Worm (Caenorhabditis elegans) whole organism, young adult: Measurements from ENCODE around the gene rpac-19.

ENCODE experiments used
- B0035.1 ChIP-seq: sonication (generic microtip); optimal IDR thresholded peaks from 2 replicates; lab custom pipeline; 2016; ENCODE audit warnings: missing genetic modification characterization, mild to moderate bottlenecking, missing compliant biosample characterization, missing genotype, missing genetic modification reagents
- B0336.3 ChIP-seq: fragments of 200-800 bp; sonication (Bioruptor generic); IDR thresholded peaks from 2 replicates; pipeline ENCODE4 v1.3.6; 2022; ENCODE audit warnings: missing genetic modification characterization, missing compliant biosample characterization
- C06A6.2 ChIP-seq: fragments of 200-800 bp; sonication (Bioruptor generic); conservative IDR thresholded peaks from 2 replicates; pipeline ENCODE4 v1.3.6; 2022; ENCODE audit warnings: missing genetic modification characterization, missing compliant biosample characterization
- F23B12.7 ChIP-seq: sonication (generic microtip); optimal IDR thresholded peaks from 2 replicates; lab custom pipeline; 2017; ENCODE audit warnings: missing genetic modification characterization, mild to moderate bottlenecking, missing compliant biosample characterization, antibody characterized with exemption, moderate library complexity; ENCODE audit not compliant: insufficient read depth
- F55B11.4 ChIP-seq: sonication (generic microtip); optimal IDR thresholded peaks from 2 replicates; lab custom pipeline; 2016; ENCODE audit warnings: missing compliant biosample characterization, missing genetic modification characterization, borderline replicate concordance; ENCODE audit not compliant: insufficient read depth
- F57A8.1 ChIP-seq: fragments of 200-800 bp; sonication (Bioruptor generic); optimal IDR thresholded peaks from 2 replicates; lab custom pipeline; 2018; ENCODE audit warnings: mild to moderate bottlenecking, missing genetic modification characterization, moderate library complexity, missing compliant biosample characterization
- K11D2.4 ChIP-seq: fragments of 200-800 bp; sonication (Bioruptor generic); IDR thresholded peaks from 2 replicates; pipeline ENCODE4 v1.3.6; 2022; ENCODE audit warnings: missing genetic modification reagents, missing genetic modification characterization, missing compliant biosample characterization
- K12H6.12 ChIP-seq: fragments of 200-800 bp; sonication (Bioruptor generic); optimal IDR thresholded peaks from 2 replicates; lab custom pipeline; 2018; ENCODE audit warnings: mild to moderate bottlenecking, missing genetic modification characterization, missing compliant biosample characterization
- T26A5.8 ChIP-seq: sonication (generic microtip); optimal IDR thresholded peaks from 2 replicates; lab custom pipeline; 2016; ENCODE audit warnings: missing genetic modification characterization, missing compliant biosample characterization
- Y56A3A.18 ChIP-seq: fragments of 200-800 bp; sonication (Bioruptor generic); IDR thresholded peaks from 2 replicates; pipeline ENCODE4 v1.3.6; 2022; ENCODE audit warnings: missing genetic modification reagents, missing genetic modification characterization, missing compliant biosample characterization
- Y67H2A.10 ChIP-seq: fragments of 200-800 bp; sonication (Bioruptor generic); conservative IDR thresholded peaks from 2 replicates; pipeline ENCODE4 v1.3.6; 2022; ENCODE audit warnings: missing genetic modification reagents, missing genetic modification characterization, missing compliant biosample characterization
- Y79H2A.3 ChIP-seq: fragments of 200-800 bp; sonication (Bioruptor generic); conservative IDR thresholded peaks from 2 replicates; pipeline ENCODE4 v1.3.6; 2022; ENCODE audit warnings: missing genetic modification reagents, missing genetic modification characterization, missing compliant biosample characterization
- akir-1 ChIP-seq: fragments of 200-800 bp; sonication (Bioruptor generic); optimal IDR thresholded peaks from 2 replicates; lab custom pipeline; 2018; ENCODE audit warnings: mild to moderate bottlenecking, missing genetic modification characterization, moderate library complexity, missing compliant biosample characterization
- ama-1 ChIP-seq, 3 experiments: fragments of 150-350 bp in 1 of 3; sonication (generic microtip) in 2 of 3; optimal IDR thresholded peaks; 2 replicates each; lab custom pipeline; 2014 to 2018; ENCODE audit warnings: missing biosample characterization in 2 of 3, missing genetic modification characterization in 2 of 3, missing genetic modification reagents in 2 of 3
- aptf-2 ChIP-seq: fragments of 200-800 bp; sonication (Bioruptor generic); conservative IDR thresholded peaks from 2 replicates; pipeline ENCODE4 v1.3.6; 2022; ENCODE audit warnings: missing genetic modification reagents, missing genetic modification characterization, missing compliant biosample characterization
- attf-3 ChIP-seq: fragments of 200-800 bp; sonication (Bioruptor generic); conservative IDR thresholded peaks from 2 replicates; pipeline ENCODE4 v1.3.6; 2022; ENCODE audit warnings: missing genetic modification reagents, missing genetic modification characterization, missing compliant biosample characterization
- attf-6 ChIP-seq: fragments of 200-800 bp; sonication (Bioruptor generic); IDR thresholded peaks from 2 replicates; pipeline ENCODE4 v1.3.6; 2022; ENCODE audit warnings: missing genetic modification reagents, missing genetic modification characterization, missing compliant biosample characterization
- ccch-3 ChIP-seq: fragments of 200-800 bp; sonication (Bioruptor generic); optimal IDR thresholded peaks from 2 replicates; lab custom pipeline; 2018; ENCODE audit warnings: mild to moderate bottlenecking, missing genetic modification characterization, missing compliant biosample characterization
- cebp-2 ChIP-seq: fragments of 200-800 bp; sonication (Bioruptor generic); IDR thresholded peaks from 2 replicates; pipeline ENCODE4 v1.3.6; 2022; ENCODE audit warnings: missing genetic modification characterization, missing compliant biosample characterization
- ceh-27 ChIP-seq: fragments of 200-800 bp; sonication (Bioruptor generic); optimal IDR thresholded peaks from 2 replicates; lab custom pipeline; 2018; ENCODE audit warnings: mild to moderate bottlenecking, missing genetic modification characterization, moderate library complexity, missing compliant biosample characterization
- dpl-1 ChIP-seq: fragments of 150-350 bp; optimal IDR thresholded peaks from 2 replicates; lab custom pipeline; 2014; ENCODE audit warnings: missing biosample characterization, missing genetic modification reagents, missing genetic modification characterization
- egl-18 ChIP-seq: fragments of 200-800 bp; sonication (Bioruptor generic); IDR thresholded peaks from 2 replicates; pipeline ENCODE4 v1.3.6; 2022; ENCODE audit warnings: missing genetic modification reagents, missing genetic modification characterization, missing compliant biosample characterization
- him-1 ChIP-seq: sonication (generic microtip); optimal IDR thresholded peaks from 2 replicates; lab custom pipeline; 2016; ENCODE audit warnings: missing genotype, missing genetic modification reagents, missing genetic modification characterization, missing compliant biosample characterization
- lag-1 ChIP-seq: fragments of 200-800 bp; sonication (Bioruptor generic); IDR thresholded peaks from 2 replicates; pipeline ENCODE4 v1.3.6; 2022; ENCODE audit warnings: missing genetic modification reagents, missing genetic modification characterization, missing compliant biosample characterization
- lin-26 ChIP-seq: fragments of 200-800 bp; sonication (Bioruptor generic); IDR thresholded peaks from 2 replicates; pipeline ENCODE4 v1.3.6; 2022; ENCODE audit warnings: missing genetic modification reagents, missing genetic modification characterization, missing compliant biosample characterization
- lin-40 ChIP-seq: sonication (generic microtip); optimal IDR thresholded peaks from 2 replicates; lab custom pipeline; 2016; ENCODE audit warnings: missing genetic modification characterization, mild to moderate bottlenecking, missing compliant biosample characterization, missing genotype, missing genetic modification reagents
- lin-54 ChIP-seq: fragments of 200-800 bp; sonication (Bioruptor generic); optimal IDR thresholded peaks from 2 replicates; lab custom pipeline; 2018; ENCODE audit warnings: mild to moderate bottlenecking, missing genetic modification characterization, missing compliant biosample characterization
- lsl-1 ChIP-seq: fragments of 200-800 bp; sonication (Bioruptor generic); optimal IDR thresholded peaks from 2 replicates; lab custom pipeline; 2018; ENCODE audit warnings: mild to moderate bottlenecking, missing genetic modification characterization, moderate library complexity, missing compliant biosample characterization
- madf-10 ChIP-seq: sonication (generic microtip); optimal IDR thresholded peaks from 2 replicates; lab custom pipeline; 2016; ENCODE audit warnings: mild to moderate bottlenecking, missing genetic modification characterization, missing compliant biosample characterization
- madf-3 ChIP-seq: fragments of 200-800 bp; sonication (Bioruptor generic); IDR thresholded peaks from 2 replicates; pipeline ENCODE4 v1.3.6; 2022; ENCODE audit warnings: missing genetic modification reagents, missing genetic modification characterization, missing compliant biosample characterization
- mxl-1 ChIP-seq: sonication (generic microtip); optimal IDR thresholded peaks from 2 replicates; lab custom pipeline; 2016; ENCODE audit warnings: missing genetic modification characterization, missing compliant biosample characterization
- nhr-27 ChIP-seq: fragments of 200-800 bp; sonication (Bioruptor generic); optimal IDR thresholded peaks from 2 replicates; lab custom pipeline; 2018; ENCODE audit warnings: mild to moderate bottlenecking, missing genetic modification characterization, moderate library complexity, missing compliant biosample characterization
- pbrm-1 ChIP-seq: fragments of 200-800 bp; sonication (Bioruptor generic); IDR thresholded peaks from 2 replicates; pipeline ENCODE4 v1.3.6; 2022; ENCODE audit warnings: missing genetic modification reagents, missing genetic modification characterization, missing compliant biosample characterization
- pha-4 ChIP-seq: fragments of 150-350 bp; sonication (generic microtip); optimal IDR thresholded peaks from 2 replicates; lab custom pipeline; 2014; ENCODE audit warnings: missing biosample characterization, missing genetic modification reagents, missing genetic modification characterization
- rec-8 ChIP-seq, 2 experiments: sonication (generic microtip); optimal IDR thresholded peaks; 2 replicates each; lab custom pipeline; 2016; ENCODE audit warnings: mild to moderate bottlenecking in 2 of 2, missing genetic modification characterization in 2 of 2, missing genetic modification reagents in 2 of 2, missing genotype in 2 of 2, missing biosample characterization in 1 of 2, missing compliant biosample characterization in 1 of 2, moderate library complexity in 1 of 2
- repo-1 ChIP-seq: sonication (generic microtip); optimal IDR thresholded peaks from 2 replicates; lab custom pipeline; 2017; ENCODE audit warnings: mild to moderate bottlenecking, missing genetic modification characterization, missing compliant biosample characterization
- sdz-38 ChIP-seq: sonication (generic microtip); optimal IDR thresholded peaks from 2 replicates; lab custom pipeline; 2016; ENCODE audit warnings: missing genotype, missing genetic modification characterization, missing compliant biosample characterization
- snpc-3.4 ChIP-seq: sonication (generic microtip); optimal IDR thresholded peaks from 2 replicates; lab custom pipeline; 2017; ENCODE audit warnings: missing genetic modification characterization, mild to moderate bottlenecking, missing compliant biosample characterization, antibody characterized with exemption, moderate library complexity, missing genotype, missing genetic modification reagents
- snpc-4 ChIP-seq, 5 experiments: fragments of 150-350 bp in 1 of 5; sonication (generic microtip) in 4 of 5; optimal IDR thresholded peaks; 2 replicates each; lab custom pipeline; 2014 to 2018; ENCODE audit warnings: missing genetic modification characterization in 5 of 5, missing biosample characterization in 3 of 5, antibody characterized with exemption in 2 of 5, mild to moderate bottlenecking in 2 of 5, missing compliant biosample characterization in 2 of 5, missing genotype in 2 of 5, moderate library complexity in 2 of 5, missing genetic modification reagents in 1 of 5
- tbx-9 ChIP-seq: sonication (generic microtip); optimal IDR thresholded peaks from 2 replicates; lab custom pipeline; 2016; ENCODE audit warnings: borderline replicate concordance, missing genetic modification characterization, inconsistent platforms, missing compliant biosample characterization
- unc-130 ChIP-seq: sonication (generic microtip); optimal IDR thresholded peaks from 2 replicates; lab custom pipeline; 2016; ENCODE audit warnings: missing genetic modification reagents, missing genetic modification characterization, missing compliant biosample characterization
- xnd-1 ChIP-seq: sonication (generic microtip); optimal IDR thresholded peaks from 2 replicates; lab custom pipeline; 2016; ENCODE audit warnings: missing genotype, missing genetic modification reagents, missing genetic modification characterization, missing compliant biosample characterization
- ztf-18 ChIP-seq: sonication (generic microtip); optimal IDR thresholded peaks from 2 replicates; lab custom pipeline; 2016; ENCODE audit warnings: missing genotype, mild to moderate bottlenecking, missing genetic modification characterization, missing compliant biosample characterization
- ztf-26 ChIP-seq: sonication (generic microtip); optimal IDR thresholded peaks from 2 replicates; lab custom pipeline; 2017; ENCODE audit warnings: missing genetic modification characterization, missing compliant biosample characterization
- ztf-6 ChIP-seq: fragments of 200-800 bp; sonication (Bioruptor generic); IDR thresholded peaks from 2 replicates; pipeline ENCODE4 v1.3.6; 2022; ENCODE audit warnings: missing genetic modification reagents, missing genetic modification characterization, missing compliant biosample characterization

rpac-19 gene

DNA sequence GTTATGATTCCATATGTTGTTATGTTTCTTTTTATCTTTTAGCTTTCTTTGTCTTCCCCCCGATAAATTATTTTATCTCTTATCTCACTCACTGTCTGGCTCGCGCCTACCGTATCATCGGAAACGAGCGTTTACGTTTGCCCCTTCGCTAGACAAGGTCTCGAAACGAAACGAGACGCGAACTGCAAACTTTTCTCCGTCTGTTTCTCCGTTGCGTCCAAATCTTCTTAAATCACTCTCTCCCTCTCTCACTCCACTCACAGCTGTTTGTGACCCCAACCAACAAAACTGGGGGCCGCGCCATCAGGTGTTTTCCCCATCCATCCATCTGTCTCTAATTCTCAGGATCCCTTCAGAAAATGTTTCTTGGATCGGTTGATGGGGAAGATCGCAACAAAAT is 9.5 kb downstream of the rpac-19 start:
- TF ChIP-seq pha-4 (tag; lab: Kevin White, UChicago), result no peak
- no peak for TF ChIP-seq Y56A3A.18 (GFP tag; lab: Robert Waterston, UW)
- no peak for TF ChIP-seq Y79H2A.3
- no peak for TF ChIP-seq K12H6.12 (tag; lab: Kevin White, UChicago)
- no peak for TF ChIP-seq tbx-9 (tag; lab: Kevin White, UChicago)
- TF ChIP-seq attf-3, result no peak
- 0 out of 2 replicates have a peak, but pooled peaks have one; percentile 11 for TF ChIP-seq K11D2.4 (GFP tag; lab: Robert Waterston, UW)
- no peak for TF ChIP-seq nhr-27 (tag; lab: Kevin White, UChicago)
- TF ChIP-seq ceh-27, result peak; percentile 19
- TF ChIP-seq Y67H2A.10, result no peak
- no peak for TF ChIP-seq C06A6.2 (GFP tag; lab: Robert Waterston, UW)

DNA sequence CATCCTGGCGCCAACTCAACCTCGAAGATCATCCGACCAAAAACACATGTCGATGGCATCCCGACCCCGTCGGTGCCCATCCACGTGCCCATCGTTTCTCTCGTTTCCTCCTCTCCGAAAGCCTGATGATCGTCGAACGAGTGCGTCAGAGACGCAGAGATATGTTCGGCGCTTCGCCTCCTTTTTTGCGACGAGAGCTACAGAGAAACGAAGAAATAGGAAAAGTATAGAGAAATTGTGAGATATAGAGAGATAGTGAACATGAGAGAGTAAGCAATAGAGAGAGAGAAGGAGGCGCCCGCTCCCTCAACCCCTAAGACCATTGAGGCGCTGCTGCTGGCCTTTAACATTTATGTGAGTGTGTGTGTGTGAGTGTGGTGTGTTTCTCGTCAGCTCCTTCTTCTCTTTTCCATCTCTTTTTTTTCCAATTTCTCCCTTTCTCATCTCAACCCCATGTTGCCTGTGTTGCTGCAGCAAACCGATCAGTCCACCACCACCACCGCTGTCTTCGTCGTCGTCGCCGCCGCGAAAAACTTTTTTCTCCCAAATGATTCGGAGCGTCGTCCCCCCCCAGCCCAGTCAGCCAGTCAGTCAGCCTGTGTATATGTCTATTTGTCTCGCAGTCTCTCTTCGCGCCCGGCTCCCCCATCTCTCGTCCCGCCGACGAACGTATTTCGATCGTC is 10.5 kb downstream of the rpac-19 start, which contains the start of gene hlh-11:
hlh-11 (plus strand) TSS at position 633 of the 683 bp plus-strand sequence.
- no peak for TF ChIP-seq xnd-1 (tag; lab: Kevin White, UChicago)
- no peak for TF ChIP-seq sdz-38 (tag; lab: Kevin White, UChicago)
- no peak for TF ChIP-seq Y79H2A.3
- TF ChIP-seq lin-54 (GFP tag; lab: Kevin White, UChicago), result peak; percentile 35
- TF ChIP-seq F23B12.7 (tag; lab: Kevin White, UChicago), result peak; percentile 52
- TF ChIP-seq madf-3 (GFP tag; lab: Robert Waterston, UW), result no peak
- TF ChIP-seq ama-1 (optimal IDR thresholded peaks at IDR 0.05; lab: Kevin White, UChicago), result no peak
- TF ChIP-seq ama-1 (GFP tag; optimal IDR thresholded peaks at IDR 0.05; lab: Kevin White, UChicago), result no peak
- TF ChIP-seq F57A8.1 (GFP tag; lab: Kevin White, UChicago), result no peak
- no peak for TF ChIP-seq rec-8 (tag; optimal IDR thresholded peaks at IDR 0.05; lab: Kevin White, UChicago)
- 0 out of 2 replicates have a peak, but pooled peaks have one; percentile 4 for TF ChIP-seq ztf-6
- no peak for TF ChIP-seq egl-18 (GFP tag; lab: Robert Waterston, UW)
- no peak for TF ChIP-seq aptf-2 (GFP tag; lab: Robert Waterston, UW)
- TF ChIP-seq unc-130, result no peak
- TF ChIP-seq ztf-26, result peak; percentile 69
- no peak for TF ChIP-seq akir-1 (GFP tag; lab: Kevin White, UChicago)
- TF ChIP-seq him-1, result no peak
- peak; percentile 93 for TF ChIP-seq lin-40 (tag; lab: Kevin White, UChicago)
- TF ChIP-seq mxl-1 (tag; lab: Kevin White, UChicago), result peak; percentile 7
- peak; percentile 44 for TF ChIP-seq B0035.1
- no peak for TF ChIP-seq attf-6 (GFP tag; lab: Robert Waterston, UW)
- no peak for TF ChIP-seq cebp-2 (GFP tag; lab: Robert Waterston, UW)
- peak; percentile 64 for TF ChIP-seq pbrm-1
- no peak for TF ChIP-seq T26A5.8 (tag; lab: Kevin White, UChicago)
- TF ChIP-seq B0336.3 (GFP tag; lab: Robert Waterston, UW), result peak; percentile 91
- no peak for TF ChIP-seq lsl-1 (GFP tag; lab: Kevin White, UChicago)
- peak; percentile 68 for TF ChIP-seq ztf-18
- peak; percentile 95 for TF ChIP-seq madf-10 (tag; lab: Kevin White, UChicago)
- TF ChIP-seq snpc-3.4 (tag; lab: Kevin White, UChicago), result peak; percentile 13
- peak; percentile 15; the same call in 1 of the 2 replicates for TF ChIP-seq lin-26 (GFP tag; lab: Robert Waterston, UW)
- no peak for TF ChIP-seq dpl-1 (GFP tag; lab: Kevin White, UChicago)
- TF ChIP-seq repo-1, result peak; percentile 55
- no peak for TF ChIP-seq lag-1
- TF ChIP-seq F55B11.4 (tag; lab: Kevin White, UChicago), result no peak
- TF ChIP-seq pha-4 (tag; lab: Kevin White, UChicago), result no peak
- TF ChIP-seq snpc-4 (GFP tag; optimal IDR thresholded peaks at IDR 0.05; lab: Kevin White, UChicago), result no peak
- TF ChIP-seq snpc-4 (tag; optimal IDR thresholded peaks at IDR 0.05; lab: Kevin White, UChicago), result peak; percentile 46 to 70 (median 64)
- TF ChIP-seq ccch-3, result no peak
